Fruit fly (Drosophila melanogaster): ENCODE data around the gene CG7768.

DNA sequence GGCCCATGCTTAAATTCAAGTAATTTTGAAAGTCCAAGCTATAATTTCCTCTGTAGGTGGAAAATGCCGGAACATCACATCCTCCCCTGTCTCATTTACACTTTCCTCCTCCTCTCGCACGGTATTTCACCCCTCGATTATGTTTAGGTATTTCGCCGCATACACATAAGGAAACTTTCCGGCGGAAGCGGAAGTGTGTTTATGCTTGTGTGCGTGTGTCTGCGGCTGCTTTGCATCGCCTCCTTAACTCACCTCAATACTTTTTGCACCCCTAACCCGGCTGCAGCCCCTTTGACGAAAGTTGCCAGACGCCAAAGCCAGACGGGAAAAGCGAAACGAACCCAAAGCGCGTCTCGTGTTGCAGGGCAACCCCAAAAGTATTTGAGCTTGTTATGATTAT, 44.8 kb downstream of the CG7768 start:
- TF ChIP-seq Opbp (GFP tag; IDR thresholded peaks at IDR 0.05; ENCODE audit: partially characterized antibody) (no peak), psq (GFP tag; optimal IDR thresholded peaks at IDR 0.05) (no peak), aop (GFP tag; IDR thresholded peaks at IDR 0.05) (no peak), Chrac-16 (GFP tag; optimal IDR thresholded peaks at IDR 0.05) (no peak), eve (GFP tag; optimal IDR thresholded peaks at IDR 0.05) (no peak), CG6854 (GFP tag; optimal IDR thresholded peaks at IDR 0.05) (no peak), nerfin-1 (tag; optimal IDR thresholded peaks at IDR 0.05) (peak; percentile 75), CG10321 (GFP tag; IDR thresholded peaks at IDR 0.05) (no peak), Tbp (GFP tag; optimal IDR thresholded peaks at IDR 0.05) (no peak), CG1792 (GFP tag; optimal IDR thresholded peaks at IDR 0.05) (no peak), Dll (GFP tag; IDR thresholded peaks at IDR 0.05; ENCODE audit: partially characterized antibody) (no peak)

All from whole organism, embryonic.